Fruit fly (Drosophila melanogaster): ENCODE measurements around the gene Taf10b.

Gene Taf10b

dm6 chr2L:2799909-2800478 lies 32.3 kb upstream of the Taf10b start, which contains the start of gene Syt1 (continued):
- TF ChIP-seq MTF-1 (GFP tag; optimal IDR thresholded peaks at IDR 0.05; ENCODE audit: borderline replicate concordance) (no peak), Gsc (GFP tag; IDR thresholded peaks at IDR 0.05) (no peak), ab (GFP tag; optimal IDR thresholded peaks at IDR 0.05) (no peak), CG1602 (GFP tag; optimal IDR thresholded peaks at IDR 0.05) (no peak), D19B (GFP tag; optimal IDR thresholded peaks at IDR 0.05) (no peak), ttk (GFP tag; IDR thresholded peaks at IDR 0.05) (no peak), BtbVII (GFP tag; optimal IDR thresholded peaks at IDR 0.05) (no peak), ewg (GFP tag; optimal IDR thresholded peaks at IDR 0.05) (peak; percentile 76), CG7745 (tag; optimal IDR thresholded peaks at IDR 0.05) (no peak), run (tag; optimal IDR thresholded peaks at IDR 0.05) (no peak), CG32767 (GFP tag; IDR thresholded peaks at IDR 0.05) (no peak), CG2678 (tag; optimal IDR thresholded peaks at IDR 0.05) (peak; percentile 2), zfh2 (GFP tag; optimal IDR thresholded peaks at IDR 0.05) (no peak)

- TF ChIP-seq Trl (optimal IDR thresholded peaks at IDR 0.05) (peak; percentile 45 to 79), Trl (GFP tag; optimal IDR thresholded peaks at IDR 0.05) (no peak), Adf1 (GFP tag; IDR thresholded peaks at IDR 0.05) (no peak), CG13894 (tag; optimal IDR thresholded peaks at IDR 0.05) (peak; percentile 98), ewg (GFP tag; optimal IDR thresholded peaks at IDR 0.05) (peak; percentile 38)
Observed at dm6 chr2L:2797186-2797585, 29.5 kb upstream of the Taf10b start.

- TF ChIP-seq vnd (GFP tag; IDR thresholded peaks at IDR 0.05; ENCODE audit: partially characterized antibody) = 0 out of 3 replicates have a peak, but pooled peaks have one; percentile 18
- TF ChIP-seq CG8290 (GFP tag; optimal IDR thresholded peaks at IDR 0.05) = peak; percentile 97
- peak in 1 of 2 experiments; percentile 91 for TF ChIP-seq CG8290 (tag; optimal IDR thresholded peaks at IDR 0.05)
- peak; percentile 88 for TF ChIP-seq CG17612 (GFP tag; IDR thresholded peaks at IDR 0.05)
- TF ChIP-seq CHES-1-like (GFP tag; optimal IDR thresholded peaks at IDR 0.05) = no peak
- TF ChIP-seq lov (optimal IDR thresholded peaks at IDR 0.05) = no peak
- TF ChIP-seq lov (GFP tag; IDR thresholded peaks at IDR 0.05) = no peak
Observed at dm6 chr2L:2782790-2783189, 15.1 kb upstream of the Taf10b start.

- TF ChIP-seq CG10366 (GFP tag; IDR thresholded peaks at IDR 0.05) = no peak
- TF ChIP-seq CG11695 (GFP tag; IDR thresholded peaks at IDR 0.05) = no peak
- no peak for TF ChIP-seq CG15011 (GFP tag; optimal IDR thresholded peaks at IDR 0.05)
- TF ChIP-seq gsb (GFP tag; IDR thresholded peaks at IDR 0.05) = no peak
- no peak for TF ChIP-seq pros (GFP tag; optimal IDR thresholded peaks at IDR 0.05)
- no peak for TF ChIP-seq insv (GFP tag; optimal IDR thresholded peaks at IDR 0.05)
- TF ChIP-seq hbn (GFP tag; IDR thresholded peaks at IDR 0.05; ENCODE audit: partially characterized antibody) = no peak
- TF ChIP-seq CG43689 (GFP tag; IDR thresholded peaks at IDR 0.05) = no peak
- TF ChIP-seq MBD-R2 (GFP tag; IDR thresholded peaks at IDR 0.05) = no peak
- TF ChIP-seq gfzf (GFP tag; optimal IDR thresholded peaks at IDR 0.05) = no peak
- TF ChIP-seq kni (GFP tag; optimal IDR thresholded peaks at IDR 0.05) = no peak
- TF ChIP-seq HHEX (GFP tag; optimal IDR thresholded peaks at IDR 0.05) = no peak
- TF ChIP-seq pb (GFP tag; optimal IDR thresholded peaks at IDR 0.05) = no peak
Observed at dm6 chr2L:2771676-2772075, 4.0 kb upstream of the Taf10b start, which contains the start of gene CG15399. Gene CG15399, minus strand, starts transcription at chr2L:2771776.

All from whole organism, embryonic.